Worm (Caenorhabditis elegans): ENCODE results near the gene K08D8.11.

The K08D8.11 gene

DNA sequence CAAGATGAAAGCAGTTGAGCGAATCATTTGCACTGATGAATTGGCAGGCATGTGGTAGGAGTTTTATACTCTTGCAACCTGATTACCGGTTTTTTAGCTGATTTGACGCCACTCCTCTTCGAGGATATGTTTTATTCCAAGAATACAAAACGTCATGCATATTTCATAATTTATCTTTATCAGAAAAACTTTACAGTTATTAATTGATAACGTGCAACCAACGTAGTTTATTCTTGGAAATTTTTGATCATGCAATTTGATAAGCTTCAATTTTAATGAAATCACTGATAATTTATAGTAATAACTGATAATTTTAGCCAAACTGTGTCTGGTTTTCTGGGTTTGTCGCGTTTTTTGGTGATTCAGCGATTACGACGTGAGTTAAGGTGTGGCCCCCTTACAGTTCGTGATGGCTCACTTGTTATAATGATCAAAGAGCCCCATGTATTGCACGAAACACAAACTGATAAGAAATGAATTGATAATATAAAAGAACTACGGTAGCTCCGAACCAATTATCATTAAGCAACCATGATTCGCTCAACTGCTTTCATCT lies 41.2 kb downstream of the K08D8.11 start, which contains the start of the genes cld-1 and dod-21:
cld-1 (minus strand) TSS at position 51 of the 556 bp plus-strand sequence.
dod-21 (plus strand) TSS at position 518 of the 556 bp plus-strand sequence.
- TF ChIP-seq skn-1 (tag; optimal IDR thresholded peaks at IDR 0.05) (no peak), nfya-1 (tag; optimal IDR thresholded peaks at IDR 0.05; ENCODE audit: insufficient read depth) (peak; percentile 8), elt-2 (tag; optimal IDR thresholded peaks at IDR 0.05) (peak; percentile 98), fos-1 (tag; optimal IDR thresholded peaks at IDR 0.05) (no peak), pqm-1 (tag; optimal IDR thresholded peaks at IDR 0.05) (peak; percentile 49)

DNA sequence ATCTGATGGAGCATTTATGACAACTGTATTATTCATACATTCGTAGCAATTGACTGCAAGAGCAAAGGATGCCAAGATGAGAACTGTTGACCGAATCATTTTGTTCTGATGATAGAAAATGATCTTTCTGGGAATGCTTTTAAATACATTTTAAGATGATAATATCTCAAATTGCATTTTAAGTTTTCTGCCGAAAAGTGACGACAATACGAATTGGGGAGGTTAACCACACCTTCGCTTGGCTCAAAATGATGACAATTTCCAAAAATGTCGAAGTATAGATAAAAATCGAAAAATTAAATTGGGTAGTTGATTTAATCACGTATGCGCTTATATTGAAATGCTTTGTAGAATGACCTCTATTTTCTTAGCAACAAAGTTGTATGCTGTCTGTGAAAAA lies 46.2 kb downstream of the K08D8.11 start, which contains the start of gene dod-24:
dod-24 (minus strand) TSS at position 101 of the 400 bp plus-strand sequence.
- no peak for TF ChIP-seq egl-5 (tag; optimal IDR thresholded peaks at IDR 0.05)
- no peak for TF ChIP-seq nhr-77 (tag; optimal IDR thresholded peaks at IDR 0.05)
- TF ChIP-seq elt-2 (tag; optimal IDR thresholded peaks at IDR 0.05), result peak; percentile 5
- no peak for TF ChIP-seq ceh-28 (tag; optimal IDR thresholded peaks at IDR 0.05)

DNA sequence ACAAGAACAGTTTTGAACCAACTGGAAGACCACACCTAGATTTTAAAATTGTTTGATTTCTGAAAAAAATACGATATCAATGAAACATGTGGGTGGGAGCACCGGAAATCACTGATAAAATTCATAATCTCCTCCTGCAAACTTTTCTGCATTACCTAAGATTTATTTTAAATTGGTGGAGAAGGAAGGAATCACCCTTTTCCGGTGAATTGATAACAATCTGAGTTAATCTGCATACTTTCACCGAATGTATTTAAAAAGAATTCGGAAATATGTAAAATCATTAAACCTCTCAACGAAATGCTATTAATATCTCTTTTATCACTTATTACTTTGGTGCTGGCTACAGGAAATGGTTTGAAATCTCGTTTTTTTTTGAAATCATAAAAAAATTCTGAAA lies 47.5 kb downstream of the K08D8.11 start, which contains the start of gene dct-19:
dct-19 (plus strand) TSS at position 301 of the 400 bp plus-strand sequence.
- no peak for TF ChIP-seq elt-2 (tag; optimal IDR thresholded peaks at IDR 0.05)
- no peak for TF ChIP-seq ceh-28 (tag; optimal IDR thresholded peaks at IDR 0.05)
- TF ChIP-seq eor-1 (tag; optimal IDR thresholded peaks at IDR 0.05), result no peak
- TF ChIP-seq ztf-4 (tag; optimal IDR thresholded peaks at IDR 0.05), result no peak
- no peak for TF ChIP-seq sea-2 (GFP tag; optimal IDR thresholded peaks at IDR 0.05)
- TF ChIP-seq zag-1 (tag; optimal IDR thresholded peaks at IDR 0.05), result no peak
- TF ChIP-seq fkh-10 (GFP tag; optimal IDR thresholded peaks at IDR 0.05), result no peak
- no peak for TF ChIP-seq tbx-2 (tag; optimal IDR thresholded peaks at IDR 0.05)
- TF ChIP-seq lin-39 (tag; optimal IDR thresholded peaks at IDR 0.05), result no peak
- TF ChIP-seq nhr-77 (tag; optimal IDR thresholded peaks at IDR 0.05), result no peak
- no peak for TF ChIP-seq ceh-16 (tag; optimal IDR thresholded peaks at IDR 0.05)
- TF ChIP-seq ztf-11 (tag; optimal IDR thresholded peaks at IDR 0.05), result no peak
- TF ChIP-seq mml-1 (tag; optimal IDR thresholded peaks at IDR 0.05), result no peak

All from whole organism, L3 larva.